Fruit fly (Drosophila melanogaster): ENCODE measurements around the gene CG4884.

CG4884 gene

dm6 chr3R:27925971-27926533 is 33.0 kb downstream of the CG4884 start (continued):
- TF ChIP-seq schlank (tag; optimal IDR thresholded peaks at IDR 0.05) (no peak), CG13287 (GFP tag; IDR thresholded peaks at IDR 0.05; ENCODE audit: partially characterized antibody) (no peak)

dm6 chr3R:27925000-27925970 is 33.8 kb downstream of the CG4884 start, which contains the start of gene mino:
TSS of gene mino (plus strand) at chr3R:27925191.
- no peak for TF ChIP-seq CG12236 (GFP tag; optimal IDR thresholded peaks at IDR 0.05)
- no peak for TF ChIP-seq Blimp-1 (GFP tag; optimal IDR thresholded peaks at IDR 0.05)
- peak; percentile 80 for TF ChIP-seq CG34376 (GFP tag; optimal IDR thresholded peaks at IDR 0.05)
- TF ChIP-seq CG2129 (GFP tag; IDR thresholded peaks at IDR 0.05; ENCODE audit: partially characterized antibody), result no peak
- no peak for TF ChIP-seq danr (GFP tag; IDR thresholded peaks at IDR 0.05)
- TF ChIP-seq CG13624 (GFP tag; optimal IDR thresholded peaks at IDR 0.05), result peak; percentile 57
- no peak for TF ChIP-seq ac (GFP tag; optimal IDR thresholded peaks at IDR 0.05)
- TF ChIP-seq usp (GFP tag; optimal IDR thresholded peaks at IDR 0.05), result no peak
- no peak for TF ChIP-seq mam (GFP tag; optimal IDR thresholded peaks at IDR 0.05)
- no peak for TF ChIP-seq nerfin-2 (GFP tag; IDR thresholded peaks at IDR 0.05; ENCODE audit: partially characterized antibody)
- TF ChIP-seq mirr (GFP tag; optimal IDR thresholded peaks at IDR 0.05), result peak; percentile 15
- no peak for TF ChIP-seq ewg (GFP tag; optimal IDR thresholded peaks at IDR 0.05)
- TF ChIP-seq Neu2 (GFP tag; optimal IDR thresholded peaks at IDR 0.05; ENCODE audit: borderline replicate concordance), result no peak
- TF ChIP-seq CG15514 (GFP tag; optimal IDR thresholded peaks at IDR 0.05), result peak; percentile 68
- TF ChIP-seq HHEX (GFP tag; optimal IDR thresholded peaks at IDR 0.05), result peak; percentile 16
- no peak for TF ChIP-seq CG4820 (GFP tag; optimal IDR thresholded peaks at IDR 0.05)
- TF ChIP-seq CG12071 (GFP tag; optimal IDR thresholded peaks at IDR 0.05), result no peak
- TF ChIP-seq sens-2 (GFP tag; IDR thresholded peaks at IDR 0.05), result no peak
- TF ChIP-seq hkb (optimal IDR thresholded peaks at IDR 0.05), result no peak
- TF ChIP-seq hkb (GFP tag; IDR thresholded peaks at IDR 0.05), result no peak
- no peak for TF ChIP-seq CG14441 (GFP tag; IDR thresholded peaks at IDR 0.05)
- TF ChIP-seq CG9727 (GFP tag; optimal IDR thresholded peaks at IDR 0.05), result no peak
- TF ChIP-seq Kr (GFP tag; optimal IDR thresholded peaks at IDR 0.05), result no peak
- 0 out of 2 replicates have a peak, but pooled peaks have one; percentile 26 for TF ChIP-seq dati (GFP tag; IDR thresholded peaks at IDR 0.05)
- TF ChIP-seq CG4328 (GFP tag; optimal IDR thresholded peaks at IDR 0.05), result no peak
- TF ChIP-seq CG2120 (GFP tag; optimal IDR thresholded peaks at IDR 0.05), result no peak
- TF ChIP-seq Lim3 (GFP tag; IDR thresholded peaks at IDR 0.05), result no peak
- no peak for TF ChIP-seq en (GFP tag; optimal IDR thresholded peaks at IDR 0.05)
- TF ChIP-seq zen2 (GFP tag; IDR thresholded peaks at IDR 0.05; ENCODE audit: partially characterized antibody), result no peak
- TF ChIP-seq Deaf1 (tag; optimal IDR thresholded peaks at IDR 0.05), result peak; percentile 93
- no peak for TF ChIP-seq CG1832 (GFP tag; optimal IDR thresholded peaks at IDR 0.05)
- no peak for TF ChIP-seq Stat92E (GFP tag; optimal IDR thresholded peaks at IDR 0.05)
- TF ChIP-seq Doc3 (GFP tag; IDR thresholded peaks at IDR 0.05; ENCODE audit: partially characterized antibody), result no peak
- TF ChIP-seq rib (GFP tag; IDR thresholded peaks at IDR 0.05), result peak; percentile 33; the same call in 1 of the 2 replicates
- peak; percentile 20 for TF ChIP-seq CG13775 (GFP tag; optimal IDR thresholded peaks at IDR 0.05)
- TF ChIP-seq Bteb2 (GFP tag; optimal IDR thresholded peaks at IDR 0.05), result no peak
- 0 out of 2 replicates have a peak, but pooled peaks have one; percentile 19 for TF ChIP-seq CG13287 (GFP tag; IDR thresholded peaks at IDR 0.05; ENCODE audit: partially characterized antibody)
- TF ChIP-seq fd102C (GFP tag; optimal IDR thresholded peaks at IDR 0.05), result no peak
- TF ChIP-seq CG7839 (tag; optimal IDR thresholded peaks at IDR 0.05), result no peak
- no peak for TF ChIP-seq Pdp1 (GFP tag; optimal IDR thresholded peaks at IDR 0.05)
- TF ChIP-seq CG32767 (GFP tag; IDR thresholded peaks at IDR 0.05), result no peak
- peak; percentile 67 for TF ChIP-seq CG7987 (GFP tag; optimal IDR thresholded peaks at IDR 0.05)
- no peak for TF ChIP-seq H15 (GFP tag; IDR thresholded peaks at IDR 0.05)
- TF ChIP-seq Taf1 (GFP tag; IDR thresholded peaks at IDR 0.05), result no peak
